Fruit fly (Drosophila melanogaster): Measurements from ENCODE around the gene CG4953.

DNA sequence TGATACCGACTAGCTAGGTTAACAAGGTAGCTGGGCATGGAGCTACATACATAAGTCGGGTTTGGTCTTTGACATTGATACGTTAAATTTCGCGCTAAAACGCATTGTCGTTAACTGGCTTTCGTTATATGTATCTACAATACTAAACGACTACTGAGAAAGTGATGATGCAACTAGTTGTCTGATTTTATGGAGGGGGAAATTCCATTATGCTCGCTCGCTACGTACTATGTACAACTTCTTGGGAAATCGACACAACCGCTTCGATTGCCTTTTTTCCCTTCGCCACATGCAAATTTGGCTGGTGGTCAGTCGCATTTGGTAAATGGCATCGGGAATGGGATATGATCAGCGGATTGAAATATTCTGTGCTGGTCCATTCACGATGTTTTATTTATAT lies 46.5 kb upstream of the CG4953 start:
- TF ChIP-seq h (optimal IDR thresholded peaks at IDR 0.05), result no peak
- no peak for TF ChIP-seq psq (optimal IDR thresholded peaks at IDR 0.05)
- no peak for TF ChIP-seq Sin3A (optimal IDR thresholded peaks at IDR 0.05)
- no peak for TF ChIP-seq ttk (optimal IDR thresholded peaks at IDR 0.05)
- no peak for TF ChIP-seq Myc (optimal IDR thresholded peaks at IDR 0.05)
- TF ChIP-seq insv (optimal IDR thresholded peaks at IDR 0.05), result no peak

Data from Kc167 (cell line).